Worm (Caenorhabditis elegans) whole organism, dauer: Measurements from ENCODE around the gene C44B12.9.

Experiments used
- unc-62 ChIP-seq: sonication (generic microtip); optimal IDR thresholded peaks from 2 replicates; lab custom pipeline; 2017; ENCODE audit warnings: missing biosample characterization, missing genetic modification reagents, missing genetic modification characterization

Gene C44B12.9

ce11 chrIV:1097153-1097552, 7.3 kb downstream of the C44B12.9 start, which contains the start of gene cox-18:
Gene cox-18, plus strand, starts transcription at chrIV:1097453.
- TF ChIP-seq unc-62 (GFP tag; lab: Kevin White, UChicago) = no peak

ce11 chrIV:1096154-1096553, 8.3 kb downstream of the C44B12.9 start:
- TF ChIP-seq unc-62 (GFP tag; lab: Kevin White, UChicago) = no peak

DNA sequence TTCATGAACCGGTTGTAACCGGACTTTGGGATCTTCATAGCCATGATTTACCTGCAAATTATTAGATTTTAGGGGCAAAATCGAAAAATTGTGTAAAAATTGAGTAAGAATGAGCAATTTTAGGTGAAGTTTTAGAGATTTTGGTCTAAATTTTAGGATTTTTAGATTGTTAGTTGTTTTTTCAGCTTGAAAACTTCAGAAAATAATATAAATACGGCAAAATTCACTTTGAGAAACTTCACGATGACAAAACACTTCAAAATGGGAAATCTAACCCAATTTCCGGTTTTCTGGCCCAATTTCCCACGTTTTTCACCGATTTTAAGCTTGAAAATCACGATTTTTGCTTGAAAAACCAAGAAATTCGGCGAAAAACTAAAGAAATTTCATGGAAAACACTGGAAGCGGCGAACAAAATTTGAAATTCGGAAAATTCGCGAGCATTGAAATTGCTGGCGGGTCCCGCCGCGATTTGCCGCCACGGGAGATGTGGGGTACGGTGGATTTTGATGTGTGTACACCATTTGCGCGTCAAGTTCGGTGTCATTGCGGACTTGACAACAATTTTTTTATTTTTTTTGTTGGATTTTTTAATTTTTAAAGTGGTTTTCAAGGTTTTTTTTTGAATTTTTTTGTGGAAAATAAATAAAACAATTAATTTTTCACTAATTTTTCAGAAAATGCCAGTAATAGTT, 10.4 kb downstream of the C44B12.9 start, which contains the start of the genes cct-8 and Y55F3AR.2:
cct-8 (minus strand) TSS at position 51 of the 695 bp plus-strand sequence.
Y55F3AR.2 (plus strand) TSS at position 672 of the 695 bp plus-strand sequence.
- TF ChIP-seq unc-62 (GFP tag; lab: Kevin White, UChicago) = no peak

DNA sequence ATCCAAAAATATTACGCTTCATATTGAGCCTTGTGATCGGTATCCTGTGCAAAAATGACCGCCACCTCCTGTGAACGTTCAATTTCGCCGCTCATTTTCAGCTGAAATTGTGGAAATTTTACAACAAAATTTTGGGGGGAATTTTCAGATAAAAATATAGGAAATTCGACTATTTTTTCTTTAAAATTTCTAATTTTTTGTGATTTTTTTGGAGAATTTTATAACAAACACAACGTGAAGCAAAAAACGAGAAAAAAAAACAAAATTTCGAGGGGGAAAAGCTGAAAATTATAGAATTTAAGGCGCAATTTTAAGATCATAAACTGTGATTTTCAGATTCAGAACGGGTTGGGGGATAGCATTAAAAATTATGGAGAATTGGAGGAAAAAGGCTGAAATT, 17.5 kb downstream of the C44B12.9 start, which contains the start of gene csn-4:
csn-4 (minus strand) TSS at position 101 of the 400 bp plus-strand sequence.
- no peak for TF ChIP-seq unc-62 (GFP tag; lab: Kevin White, UChicago)

ce11 chrIV:1075484-1075883, 28.9 kb downstream of the C44B12.9 start:
- no peak for TF ChIP-seq unc-62 (GFP tag; lab: Kevin White, UChicago)

DNA sequence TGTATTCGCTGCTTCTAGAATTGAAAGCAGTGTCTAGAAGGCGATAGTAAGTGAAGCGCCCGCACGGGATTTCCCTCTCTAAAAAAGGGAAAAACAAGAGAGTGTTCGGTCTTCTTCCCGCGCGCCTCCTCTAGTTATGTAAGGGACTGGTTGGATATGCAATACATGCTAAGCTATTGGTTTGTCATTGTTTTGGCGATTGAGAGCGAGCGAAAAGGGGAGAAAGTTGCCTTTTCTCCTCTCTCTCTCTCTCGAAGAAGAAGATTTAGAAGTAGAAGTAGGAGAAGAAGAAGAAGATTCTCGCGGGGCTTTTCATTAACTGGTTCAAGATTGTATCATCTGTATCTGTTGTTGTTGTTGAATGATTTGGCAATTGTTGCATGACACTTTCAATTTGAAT, 30.3 kb downstream of the C44B12.9 start:
- TF ChIP-seq unc-62 (GFP tag; lab: Kevin White, UChicago) = no peak

ce11 chrIV:1070383-1070782, 34.0 kb downstream of the C44B12.9 start:
- no peak for TF ChIP-seq unc-62 (GFP tag; lab: Kevin White, UChicago)

- TF ChIP-seq unc-62 (GFP tag; lab: Kevin White, UChicago) = no peak
Observed at ce11 chrIV:1068730-1069244, 35.6 kb downstream of the C44B12.9 start.

ce11 chrIV:1067430-1067829, 37.0 kb downstream of the C44B12.9 start, which contains the start of gene znf-782:
Gene znf-782, minus strand, starts transcription at chrIV:1067525.
- no peak for TF ChIP-seq unc-62 (GFP tag; lab: Kevin White, UChicago)

- TF ChIP-seq unc-62 (GFP tag; lab: Kevin White, UChicago) = no peak
Observed at ce11 chrIV:1065569-1065968, 38.8 kb downstream of the C44B12.9 start.

DNA sequence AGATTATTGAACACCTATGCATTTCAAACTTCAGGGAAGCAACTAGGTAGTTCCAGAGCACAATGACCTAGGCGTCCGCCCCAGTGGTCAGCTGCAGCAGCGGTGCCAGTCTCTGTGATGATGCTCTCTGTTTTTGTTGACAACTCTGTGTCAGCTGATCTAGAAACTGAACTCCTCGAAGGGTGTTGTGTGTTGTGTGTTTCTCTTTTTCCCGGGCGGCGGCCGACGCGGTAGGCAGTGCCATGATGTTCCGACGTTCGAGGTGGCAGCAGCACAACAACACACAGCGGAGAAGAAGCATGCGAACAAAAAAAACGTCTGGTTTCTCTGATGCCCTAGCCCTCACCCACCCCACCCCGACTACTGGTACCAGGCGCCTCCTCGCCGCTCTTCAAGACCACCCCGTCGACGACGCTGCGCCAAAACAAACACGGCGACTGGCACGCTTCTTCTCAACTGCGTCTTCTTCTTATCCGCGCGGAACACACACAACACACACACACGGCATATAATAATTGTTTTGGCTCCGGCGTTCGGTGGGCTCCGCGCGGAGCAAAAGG, 40.0 kb downstream of the C44B12.9 start:
- no peak for TF ChIP-seq unc-62 (GFP tag; lab: Kevin White, UChicago)

- no peak for TF ChIP-seq unc-62 (GFP tag; lab: Kevin White, UChicago)
Observed at ce11 chrIV:1063058-1063457, 41.4 kb downstream of the C44B12.9 start.

ce11 chrIV:1058504-1058903, 45.9 kb downstream of the C44B12.9 start:
- TF ChIP-seq unc-62 (GFP tag; lab: Kevin White, UChicago) = no peak

DNA sequence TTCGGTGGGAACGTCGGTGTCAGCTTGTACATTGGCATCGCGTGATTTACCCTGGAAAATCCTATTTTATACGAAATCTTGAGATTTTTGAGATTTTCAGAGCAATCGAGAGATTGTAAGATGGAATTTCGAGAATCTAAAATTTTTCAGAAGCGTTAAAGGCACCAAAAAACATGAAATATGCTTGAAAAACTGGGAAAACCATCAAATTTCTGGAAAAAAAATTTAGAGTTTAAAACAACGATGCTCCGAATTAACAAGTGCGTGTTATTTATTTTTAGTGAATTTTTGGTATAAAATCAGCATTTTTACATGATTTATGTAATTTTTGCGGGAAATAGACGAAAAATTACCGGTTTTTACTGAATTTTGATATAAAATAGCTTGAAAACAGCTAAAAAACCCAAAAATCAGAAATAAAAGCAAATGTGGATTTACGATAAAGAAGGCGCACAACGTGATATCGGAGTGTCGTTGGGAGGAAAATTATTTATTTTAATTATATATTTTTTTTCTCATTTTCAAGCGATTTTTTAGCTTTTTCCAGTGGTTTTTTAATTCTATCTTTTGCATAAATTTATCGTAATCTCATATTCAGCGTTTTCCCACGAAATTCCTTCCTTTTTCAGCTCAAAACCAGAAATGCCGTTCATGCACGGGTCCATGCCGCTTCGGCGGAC, 48.0 kb downstream of the C44B12.9 start, which contains the start of the genes Y55F3AM.13 and mrps-25:
Y55F3AM.13 (minus strand) TSS at position 51 of the 680 bp plus-strand sequence.
mrps-25 (plus strand) TSS at position 630 of the 680 bp plus-strand sequence.
- no peak for TF ChIP-seq unc-62 (GFP tag; lab: Kevin White, UChicago)

ce11 chrIV:1055734-1056133, 48.7 kb downstream of the C44B12.9 start:
- no peak for TF ChIP-seq unc-62 (GFP tag; lab: Kevin White, UChicago)

- TF ChIP-seq unc-62 (GFP tag; lab: Kevin White, UChicago) = no peak
Observed at ce11 chrIV:1054736-1055135, 49.7 kb downstream of the C44B12.9 start, which contains the start of gene dcap-1. Gene dcap-1, minus strand, starts transcription at chrIV:1054794.
